Fruit fly (Drosophila melanogaster) whole organism, prepupa: ENCODE measurements around the gene Ccn.

ENCODE experiments used
- CG6854 ChIP-seq: fragments of 200-800 bp; sonication (Bioruptor generic); optimal IDR thresholded peaks from 2 replicates; lab custom pipeline; 2017; ENCODE audit warnings: missing biosample characterization, mild to moderate bottlenecking, missing genetic modification characterization
- CG7368 ChIP-seq: fragments of 200-800 bp; sonication (Bioruptor generic); optimal IDR thresholded peaks from 3 replicates; lab custom pipeline; 2016; ENCODE audit warnings: missing biosample characterization, missing genetic modification characterization
- Ets96B ChIP-seq: fragments of 200-800 bp; optimal IDR thresholded peaks from 2 replicates; lab custom pipeline; 2019; ENCODE audit warnings: missing biosample characterization, mild to moderate bottlenecking, missing genetic modification characterization, moderate library complexity
- eg ChIP-seq: fragments of 200-800 bp; sonication (Bioruptor generic); IDR thresholded peaks from 3 replicates; pipeline ENCODE4 v1.3.6; 2022; ENCODE audit warnings: missing biosample characterization, missing genetic modification characterization
- lz ChIP-seq: fragments of 200-800 bp; sonication (Bioruptor generic); optimal IDR thresholded peaks from 3 replicates; lab custom pipeline; 2016; ENCODE audit warnings: missing biosample characterization, missing genetic modification characterization

DNA sequence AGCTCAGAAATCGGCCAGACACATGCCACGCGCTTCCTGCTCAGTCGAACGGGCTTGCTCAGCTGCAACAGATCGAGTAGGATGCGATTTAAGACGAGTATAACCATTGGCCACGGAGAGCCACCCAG is 68.1 kb downstream of the Ccn start, which contains the start of gene CG32182:
- TF ChIP-seq Ets96B (no peak), eg (no peak), CG7368 (GFP tag; lab: Kevin White, UChicago) (no peak), CG6854 (no peak), lz (no peak)
